Worm (Caenorhabditis elegans) whole organism, L4 larva: ENCODE data around the gene C36E6.8.
"Not testable (repeated sequence)": the region's sequence is repeated elsewhere in the genome, so short reads cannot be mapped to it uniquely, and the experiment has no call there.

ENCODE experiments used
- aly-2 ChIP-seq: sonication (generic microtip); optimal IDR thresholded peaks from 2 replicates; lab custom pipeline; 2018; ENCODE audit warnings: missing biosample characterization, missing genetic modification characterization
- ceh-62 ChIP-seq: sonication (generic microtip); optimal IDR thresholded peaks from 2 replicates; lab custom pipeline; 2017; ENCODE audit warnings: missing biosample characterization, missing genetic modification characterization
- fkh-10 ChIP-seq: fragments of 150-350 bp; optimal IDR thresholded peaks from 2 replicates; lab custom pipeline; 2014; ENCODE audit warnings: missing biosample characterization, missing genetic modification reagents, missing genetic modification characterization
- lir-3 ChIP-seq: sonication (generic microtip); optimal IDR thresholded peaks from 2 replicates; lab custom pipeline; 2016; ENCODE audit warnings: mild to moderate bottlenecking, missing genetic modification characterization, missing compliant biosample characterization
- nhr-76 ChIP-seq: fragments of 150-350 bp; optimal IDR thresholded peaks from 2 replicates; lab custom pipeline; 2014; ENCODE audit warnings: missing biosample characterization, missing genetic modification characterization
- nhr-77 ChIP-seq: fragments of 150-350 bp; optimal IDR thresholded peaks from 2 replicates; lab custom pipeline; 2014; ENCODE audit warnings: missing biosample characterization, missing genetic modification characterization
- snpc-4 ChIP-seq: fragments of 150-350 bp; optimal IDR thresholded peaks from 2 replicates; lab custom pipeline; 2014; ENCODE audit warnings: missing biosample characterization, missing genetic modification characterization
- tag-97 ChIP-seq: fragments of 200-800 bp; sonication (Bioruptor generic); IDR thresholded peaks from 2 replicates; pipeline ENCODE4 v1.3.6; 2022; ENCODE audit warnings: missing genetic modification characterization, missing compliant biosample characterization
- unc-62 ChIP-seq, 3 experiments: fragments of 150-350 bp in 1 of 3; sonication (generic microtip); optimal IDR thresholded peaks in 2 of 3; peaks in 1 of 3; 1 replicate in 1 of 3; 2 replicates in 2 of 3; lab custom pipeline; 2014 to 2017; ENCODE audit warnings: missing biosample characterization in 3 of 3, missing genetic modification characterization in 3 of 3, missing genetic modification reagents in 3 of 3, missing genotype in 1 of 3
- zag-1 ChIP-seq: fragments of 150-350 bp; optimal IDR thresholded peaks from 2 replicates; lab custom pipeline; 2014; ENCODE audit warnings: missing biosample characterization, missing genetic modification characterization
- ztf-11 ChIP-seq: fragments of 150-350 bp; optimal IDR thresholded peaks from 2 replicates; lab custom pipeline; 2014; ENCODE audit warnings: missing biosample characterization, missing genetic modification characterization

DNA sequence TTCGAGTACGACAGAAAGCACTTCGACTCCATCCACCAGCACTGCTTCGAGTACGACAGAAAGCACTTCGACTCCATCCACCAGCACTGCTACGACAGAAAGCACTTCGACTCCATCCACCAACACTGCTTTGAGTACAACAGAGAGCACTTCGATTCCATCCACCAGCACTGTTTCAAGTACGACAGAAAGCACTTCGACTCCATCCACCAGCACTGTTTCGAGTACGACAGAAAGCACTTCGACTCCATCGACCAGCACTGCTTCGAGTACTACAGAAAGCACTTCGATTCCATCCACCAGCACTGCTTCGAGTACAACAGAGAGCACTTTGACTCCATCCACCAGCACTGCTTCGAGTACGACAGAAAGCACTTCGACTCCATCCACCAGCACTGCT is 6.8 kb downstream of the C36E6.8 start:
- TF ChIP-seq fkh-10 (GFP tag; lab: Kevin White, UChicago); tag-97 (GFP tag; lab: Robert Waterston, UW); nhr-77; nhr-76 (tag; lab: Kevin White, UChicago); lir-3; snpc-4; zag-1 (tag; lab: Kevin White, UChicago); ztf-11 (tag; lab: Kevin White, UChicago); aly-2; ceh-62 (tag; lab: Kevin White, UChicago); unc-62 (GFP tag; optimal IDR thresholded peaks at IDR 0.05 in 1 of 2; lab: Kevin White, UChicago); unc-62 (tag; optimal IDR thresholded peaks at IDR 0.05; lab: Kevin White, UChicago): not testable (repeated sequence)
